Worm (Caenorhabditis elegans) whole organism, L4 larva: ENCODE measurements around the gene T23F6.2.
A peak's percentile ranks its signal among the peaks of the same experiment; 100 is the strongest.

ENCODE experiments used
- F37D6.2 ChIP-seq: sonication (generic microtip); optimal IDR thresholded peaks from 2 replicates; lab custom pipeline; 2016; ENCODE audit warnings: mild to moderate bottlenecking, missing genetic modification characterization, missing compliant biosample characterization
- F49E8.2 ChIP-seq: sonication (generic microtip); optimal IDR thresholded peaks from 2 replicates; lab custom pipeline; 2016; ENCODE audit warnings: missing compliant biosample characterization, mild to moderate bottlenecking, missing genetic modification characterization, borderline replicate concordance
- R02D3.7 ChIP-seq: fragments of 150-350 bp; sonication (generic microtip); optimal IDR thresholded peaks from 3 replicates; lab custom pipeline; 2014; ENCODE audit warnings: missing biosample characterization, missing genetic modification characterization
- T20F7.1 ChIP-seq: fragments of 200-800 bp; sonication (Bioruptor generic); optimal IDR thresholded peaks from 2 replicates; lab custom pipeline; 2018; ENCODE audit warnings: mild to moderate bottlenecking, missing genetic modification characterization, missing compliant biosample characterization
- aha-1 ChIP-seq: fragments of 150-350 bp; peaks from one replicate; lab custom pipeline; 2014; ENCODE audit warnings: missing biosample characterization, missing genetic modification characterization
- ama-1 ChIP-seq: fragments of 150-350 bp; optimal IDR thresholded peaks from 2 replicates; lab custom pipeline; 2014; ENCODE audit warnings: inconsistent platforms, mixed read lengths
- ceh-20 ChIP-seq: fragments of 200-800 bp; sonication (Bioruptor generic); IDR thresholded peaks from 2 replicates; pipeline ENCODE4 v1.3.6; 2022; ENCODE audit warnings: missing genetic modification reagents, missing genetic modification characterization, missing compliant biosample characterization
- ceh-28 ChIP-seq: fragments of 150-350 bp; optimal IDR thresholded peaks from 2 replicates; lab custom pipeline; 2014; ENCODE audit warnings: missing biosample characterization, missing genetic modification reagents, missing genetic modification characterization
- ceh-44 ChIP-seq: fragments of 200-800 bp; sonication (Bioruptor generic); IDR thresholded peaks from 2 replicates; pipeline ENCODE4 v1.3.6; 2022; ENCODE audit warnings: missing genetic modification reagents, missing genetic modification characterization, missing compliant biosample characterization
- ctbp-1 ChIP-seq: fragments of 200-800 bp; sonication (Bioruptor generic); IDR thresholded peaks from 2 replicates; pipeline ENCODE4 v1.3.6; 2022; ENCODE audit warnings: missing genetic modification reagents, missing genetic modification characterization, missing compliant biosample characterization
- daf-16 ChIP-seq, 3 experiments: sonication (generic microtip); optimal IDR thresholded peaks; 2 replicates each; lab custom pipeline; 2016 to 2017; ENCODE audit warnings: missing genetic modification characterization in 3 of 3, missing genetic modification reagents in 3 of 3, mild to moderate bottlenecking in 2 of 3, missing compliant biosample characterization in 2 of 3, missing biosample characterization in 1 of 3, moderate library complexity in 1 of 3
- dmd-6 ChIP-seq: fragments of 200-800 bp; sonication (Bioruptor generic); IDR thresholded peaks from 2 replicates; pipeline ENCODE4 v1.3.6; 2022; ENCODE audit warnings: missing genetic modification reagents, missing genetic modification characterization, missing compliant biosample characterization
- dmd-8 ChIP-seq: fragments of 200-800 bp; sonication (Bioruptor generic); IDR thresholded peaks from 2 replicates; pipeline ENCODE4 v1.3.6; 2022; ENCODE audit warnings: missing genetic modification characterization, missing compliant biosample characterization
- dmd-9 ChIP-seq: fragments of 200-800 bp; sonication (Bioruptor generic); IDR thresholded peaks from 2 replicates; pipeline ENCODE4 v1.3.6; 2022; ENCODE audit warnings: missing genetic modification reagents, missing genetic modification characterization, missing compliant biosample characterization
- dpl-1 ChIP-seq: fragments of 150-350 bp; optimal IDR thresholded peaks from 2 replicates; lab custom pipeline; 2014; ENCODE audit warnings: missing biosample characterization, missing genetic modification reagents, missing genetic modification characterization
- dve-1 ChIP-seq: sonication (generic microtip); optimal IDR thresholded peaks from 2 replicates; lab custom pipeline; 2017; ENCODE audit warnings: antibody characterized with exemption, mild to moderate bottlenecking, missing genetic modification characterization, missing compliant biosample characterization; ENCODE audit not compliant: insufficient read depth
- egl-27 ChIP-seq: sonication (generic microtip); optimal IDR thresholded peaks from 3 replicates; lab custom pipeline; 2017; ENCODE audit warnings: missing biosample characterization, missing genetic modification reagents, missing genetic modification characterization
- hmg-1.1 ChIP-seq: fragments of 200-800 bp; sonication (Bioruptor generic); IDR thresholded peaks from 2 replicates; pipeline ENCODE4 v1.3.6; 2022; ENCODE audit warnings: missing genetic modification reagents, missing genetic modification characterization, missing compliant biosample characterization
- jun-1 ChIP-seq: fragments of 150-350 bp; optimal IDR thresholded peaks from 2 replicates; lab custom pipeline; 2014; ENCODE audit warnings: missing biosample characterization, missing genetic modification reagents, missing genetic modification characterization
- lim-7 ChIP-seq: fragments of 200-800 bp; sonication (Bioruptor generic); IDR thresholded peaks from 2 replicates; pipeline ENCODE4 v1.3.6; 2022; ENCODE audit warnings: missing genetic modification characterization, missing compliant biosample characterization
- lin-1 ChIP-seq: fragments of 200-800 bp; sonication (Bioruptor generic); IDR thresholded peaks from 2 replicates; pipeline ENCODE4 v1.3.6; 2022; ENCODE audit warnings: missing genetic modification reagents, missing genetic modification characterization, missing compliant biosample characterization
- lin-13 ChIP-seq: fragments of 150-350 bp; optimal IDR thresholded peaks from 2 replicates; lab custom pipeline; 2014; ENCODE audit warnings: missing biosample characterization, missing genetic modification reagents, missing genetic modification characterization
- lir-3 ChIP-seq: sonication (generic microtip); optimal IDR thresholded peaks from 2 replicates; lab custom pipeline; 2016; ENCODE audit warnings: mild to moderate bottlenecking, missing genetic modification characterization, missing compliant biosample characterization
- mdt-29 ChIP-seq: fragments of 200-800 bp; sonication (Bioruptor generic); IDR thresholded peaks from 2 replicates; pipeline ENCODE4 v1.3.6; 2022; ENCODE audit warnings: missing genetic modification reagents, missing genetic modification characterization, missing compliant biosample characterization
- mes-2 ChIP-seq: sonication (generic microtip); optimal IDR thresholded peaks from 2 replicates; lab custom pipeline; 2016; ENCODE audit warnings: missing genotype, mild to moderate bottlenecking, missing genetic modification characterization, missing compliant biosample characterization; ENCODE audit not compliant: poor library complexity, severe bottlenecking
- mxl-3 ChIP-seq: fragments of 200-800 bp; sonication (Bioruptor generic); optimal IDR thresholded peaks from 2 replicates; lab custom pipeline; 2018; ENCODE audit warnings: mild to moderate bottlenecking, missing genetic modification characterization, missing compliant biosample characterization
- nhr-102 ChIP-seq: sonication (generic microtip); optimal IDR thresholded peaks from 2 replicates; lab custom pipeline; 2016; ENCODE audit warnings: mild to moderate bottlenecking, missing genetic modification characterization, moderate library complexity, missing compliant biosample characterization
- nhr-111 ChIP-seq: fragments of 200-800 bp; sonication (Bioruptor generic); optimal IDR thresholded peaks from 2 replicates; lab custom pipeline; 2018; ENCODE audit warnings: mild to moderate bottlenecking, missing genetic modification characterization, missing compliant biosample characterization
- nhr-76 ChIP-seq: fragments of 150-350 bp; optimal IDR thresholded peaks from 2 replicates; lab custom pipeline; 2014; ENCODE audit warnings: missing biosample characterization, missing genetic modification characterization
- pha-4 ChIP-seq, 2 experiments: fragments of 150-350 bp in 1 of 2; fragments of 200-800 bp in 1 of 2; sonication (Bioruptor generic) in 1 of 2; IDR thresholded peaks in 1 of 2; optimal IDR thresholded peaks in 1 of 2; 2 replicates each; pipeline versions ENCODE4 v1.3.6 to Lab custom; 2014 to 2022; ENCODE audit warnings: missing genetic modification characterization in 2 of 2, missing genetic modification reagents in 2 of 2, missing biosample characterization in 1 of 2, missing compliant biosample characterization in 1 of 2
- php-3 ChIP-seq: fragments of 200-800 bp; sonication (Bioruptor generic); IDR thresholded peaks from 2 replicates; pipeline ENCODE4 v1.3.6; 2022; ENCODE audit warnings: missing genetic modification reagents, missing genetic modification characterization, missing compliant biosample characterization
- sdz-12 ChIP-seq: fragments of 200-800 bp; sonication (Bioruptor generic); optimal IDR thresholded peaks from 2 replicates; lab custom pipeline; 2018; ENCODE audit warnings: mild to moderate bottlenecking, missing genetic modification characterization, missing compliant biosample characterization
- set-16 ChIP-seq: fragments of 200-800 bp; sonication (Bioruptor generic); IDR thresholded peaks from 2 replicates; pipeline ENCODE4 v1.3.6; 2022; ENCODE audit warnings: missing genetic modification reagents, missing genetic modification characterization, missing compliant biosample characterization
- skn-1 ChIP-seq: fragments of 150-350 bp; optimal IDR thresholded peaks from 2 replicates; lab custom pipeline; 2014; ENCODE audit warnings: missing biosample characterization, missing genetic modification characterization
- snpc-1.2 ChIP-seq: fragments of 200-800 bp; sonication (Bioruptor generic); IDR thresholded peaks from 2 replicates; pipeline ENCODE4 v1.3.6; 2022; ENCODE audit warnings: missing genetic modification reagents, missing genetic modification characterization, missing compliant biosample characterization
- spr-1 ChIP-seq: sonication (generic microtip); optimal IDR thresholded peaks from 2 replicates; lab custom pipeline; 2016; ENCODE audit warnings: mild to moderate bottlenecking, missing genetic modification characterization, missing compliant biosample characterization
- spr-3 ChIP-seq: fragments of 200-800 bp; sonication (Bioruptor generic); optimal IDR thresholded peaks from 2 replicates; lab custom pipeline; 2018; ENCODE audit warnings: mild to moderate bottlenecking, missing genetic modification characterization, missing compliant biosample characterization
- tag-97 ChIP-seq: fragments of 200-800 bp; sonication (Bioruptor generic); IDR thresholded peaks from 2 replicates; pipeline ENCODE4 v1.3.6; 2022; ENCODE audit warnings: missing genetic modification characterization, missing compliant biosample characterization
- tra-1 ChIP-seq: fragments of 200-800 bp; sonication (Bioruptor generic); IDR thresholded peaks from 2 replicates; pipeline ENCODE4 v1.3.6; 2022; ENCODE audit warnings: missing genetic modification reagents, missing genetic modification characterization, missing compliant biosample characterization
- unc-62 ChIP-seq, 3 experiments: fragments of 150-350 bp in 1 of 3; sonication (generic microtip); optimal IDR thresholded peaks in 2 of 3; peaks in 1 of 3; 1 replicate in 1 of 3; 2 replicates in 2 of 3; lab custom pipeline; 2014 to 2017; ENCODE audit warnings: missing biosample characterization in 3 of 3, missing genetic modification characterization in 3 of 3, missing genetic modification reagents in 3 of 3, missing genotype in 1 of 3
- zag-1 ChIP-seq: fragments of 150-350 bp; optimal IDR thresholded peaks from 2 replicates; lab custom pipeline; 2014; ENCODE audit warnings: missing biosample characterization, missing genetic modification characterization
- zip-2 ChIP-seq: fragments of 150-350 bp; optimal IDR thresholded peaks from 2 replicates; lab custom pipeline; 2014; ENCODE audit warnings: missing biosample characterization, missing genetic modification characterization
- ztf-7 ChIP-seq: fragments of 150-350 bp; optimal IDR thresholded peaks from 2 replicates; lab custom pipeline; 2014; ENCODE audit warnings: missing biosample characterization, missing genetic modification characterization

The T23F6.2 gene

DNA sequence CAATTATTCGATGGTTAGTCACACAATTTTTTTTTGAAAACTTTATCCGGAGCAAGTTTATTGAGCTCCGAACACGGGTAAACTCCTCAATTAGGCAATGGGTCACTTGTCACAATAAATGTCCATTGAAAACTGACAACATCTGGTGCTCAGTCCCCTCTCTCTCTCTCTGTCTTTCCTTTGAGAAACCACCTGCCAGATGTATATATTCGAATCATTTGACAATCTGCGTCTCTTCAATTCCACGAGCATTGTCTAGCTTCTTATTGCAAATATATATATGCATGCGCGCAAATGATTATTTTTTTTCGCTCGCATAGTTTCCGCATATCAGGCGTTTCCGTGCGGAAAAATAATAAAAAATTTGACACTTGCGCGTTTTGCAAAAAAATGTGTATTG lies 35.3 kb upstream of the T23F6.2 start:
- TF ChIP-seq zip-2 (tag; lab: Kevin White, UChicago) (no peak), skn-1 (tag; lab: Kevin White, UChicago) (no peak), ceh-28 (tag; lab: Kevin White, UChicago) (no peak), F37D6.2 (tag; lab: Kevin White, UChicago) (no peak), dpl-1 (no peak), nhr-76 (tag; lab: Kevin White, UChicago) (no peak), set-16 (no peak), sdz-12 (GFP tag; lab: Kevin White, UChicago) (no peak), unc-62 (GFP tag; optimal IDR thresholded peaks at IDR 0.05 in 1 of 2; lab: Kevin White, UChicago) (no peak), unc-62 (tag; optimal IDR thresholded peaks at IDR 0.05; lab: Kevin White, UChicago) (no peak), pha-4 (GFP tag; IDR thresholded peaks at IDR 0.05; lab: Robert Waterston, UW) (no peak), pha-4 (tag; optimal IDR thresholded peaks at IDR 0.05; lab: Kevin White, UChicago) (no peak)
- TF ChIP-seq, all 104 proteins: peak for 0

DNA sequence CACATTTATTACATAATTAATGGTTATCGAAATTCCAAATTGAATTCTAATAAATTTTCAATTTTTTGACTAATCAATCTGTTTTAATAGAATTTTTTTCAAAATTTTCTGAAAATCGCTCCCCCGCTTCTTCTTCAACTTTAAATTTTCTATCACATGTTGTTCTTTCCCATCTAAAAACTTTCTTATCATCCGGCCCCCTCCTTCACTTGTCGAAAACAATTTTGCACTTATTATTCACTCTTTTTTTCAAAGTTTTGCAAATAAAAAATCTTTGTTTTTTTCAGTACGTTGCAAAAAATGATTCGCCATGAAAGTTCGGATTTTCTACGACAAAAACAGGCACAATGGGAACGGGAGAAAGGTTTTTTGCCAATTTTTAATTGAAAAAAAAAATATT lies 32.8 kb upstream of the T23F6.2 start, which contains the start of gene T23B5.3:
Gene T23B5.3 (plus strand): TSS at position 301 of the 400 bp plus-strand sequence.
- TF ChIP-seq daf-16 (GFP tag; optimal IDR thresholded peaks at IDR 0.05; lab: Kevin White, UChicago) (no peak), daf-16 (tag; optimal IDR thresholded peaks at IDR 0.05; lab: Kevin White, UChicago) (peak; percentile 46), snpc-1.2 (GFP tag; lab: Robert Waterston, UW) (no peak)

DNA sequence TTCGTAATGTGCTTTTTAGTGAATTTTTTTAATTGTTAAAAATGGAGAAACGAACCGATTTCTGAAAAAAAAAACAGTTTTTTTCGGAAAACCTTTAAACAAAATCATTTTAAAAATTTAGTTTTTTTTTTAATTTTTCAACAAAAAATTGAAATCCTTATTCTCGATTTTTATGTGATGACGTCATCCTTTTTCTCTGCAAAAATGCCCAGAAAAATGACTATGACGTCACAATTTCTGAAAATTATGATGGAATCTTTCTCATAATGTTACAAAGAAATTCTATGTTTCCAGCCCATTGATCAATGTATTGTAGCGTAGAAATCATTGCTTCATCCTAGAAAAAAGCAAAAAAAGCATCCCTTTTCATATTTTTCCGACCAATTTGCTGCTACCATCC lies 31.9 kb upstream of the T23F6.2 start:
- no peak for TF ChIP-seq spr-3 (GFP tag; lab: Kevin White, UChicago)
- no peak for TF ChIP-seq unc-62 (GFP tag; optimal IDR thresholded peaks at IDR 0.05 in 1 of 2; lab: Kevin White, UChicago)
- TF ChIP-seq unc-62 (tag; optimal IDR thresholded peaks at IDR 0.05; lab: Kevin White, UChicago), result no peak
- no peak for TF ChIP-seq zip-2 (tag; lab: Kevin White, UChicago)
- no peak for TF ChIP-seq lir-3
- no peak for TF ChIP-seq nhr-111 (GFP tag; lab: Kevin White, UChicago)
- no peak for TF ChIP-seq nhr-76 (tag; lab: Kevin White, UChicago)
- no peak for TF ChIP-seq mdt-29 (GFP tag; lab: Robert Waterston, UW)
- TF ChIP-seq F49E8.2, result no peak
- TF ChIP-seq ceh-44 (GFP tag; lab: Robert Waterston, UW), result no peak
- no peak for TF ChIP-seq dpl-1
- TF ChIP-seq set-16, result no peak
- TF ChIP-seq lim-7 (GFP tag; lab: Robert Waterston, UW), result no peak
- TF ChIP-seq mxl-3 (GFP tag; lab: Kevin White, UChicago), result no peak
- TF ChIP-seq, all 104 proteins: peak for 0

DNA sequence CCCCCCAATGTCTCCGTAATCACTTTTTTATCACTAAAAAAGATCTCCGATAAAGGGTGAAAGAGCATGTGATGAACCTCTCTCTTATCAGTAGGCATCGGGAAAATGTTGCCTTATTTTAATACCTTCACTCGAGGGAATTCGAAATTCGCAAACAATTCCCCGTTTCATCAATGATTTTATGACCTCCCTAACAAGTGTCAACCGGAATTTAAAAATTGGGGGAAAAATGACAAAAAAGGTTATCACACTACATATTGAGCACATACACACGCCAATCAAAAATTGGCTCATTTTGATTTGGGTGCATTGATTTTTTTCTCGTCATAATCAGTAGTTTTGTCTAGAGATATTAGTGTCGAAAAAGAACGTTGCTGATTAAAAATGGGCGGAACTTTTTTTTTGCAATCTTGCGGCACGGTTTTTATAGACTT lies 31.4 kb upstream of the T23F6.2 start:
- TF ChIP-seq aha-1 (tag; lab: Kevin White, UChicago) (no peak), mxl-3 (GFP tag; lab: Kevin White, UChicago) (peak; percentile 53), T20F7.1 (GFP tag; lab: Kevin White, UChicago) (peak; percentile 78), dmd-8 (GFP tag; lab: Robert Waterston, UW) (no peak), ceh-20 (GFP tag; lab: Robert Waterston, UW) (0 out of 2 replicates have a peak, but pooled peaks have one; percentile 19), tag-97 (GFP tag; lab: Robert Waterston, UW) (no peak), ceh-28 (tag; lab: Kevin White, UChicago) (no peak), lin-1 (GFP tag; lab: Robert Waterston, UW) (peak; percentile 81), tra-1 (GFP tag; lab: Robert Waterston, UW) (peak; percentile 95), ctbp-1 (GFP tag; lab: Robert Waterston, UW) (no peak), dpl-1 (no peak), dve-1 (peak; percentile 81), hmg-1.1 (GFP tag; lab: Robert Waterston, UW) (no peak), ama-1 (lab: Kevin White, UChicago) (no peak), daf-16 (GFP tag; optimal IDR thresholded peaks at IDR 0.05; lab: Kevin White, UChicago) (peak in 1 of 2 experiments; percentile 57), daf-16 (tag; optimal IDR thresholded peaks at IDR 0.05; lab: Kevin White, UChicago) (peak; percentile 73), R02D3.7 (tag; lab: Kevin White, UChicago) (no peak), lin-13 (no peak), dmd-6 (GFP tag; lab: Robert Waterston, UW) (peak; percentile 98), php-3 (GFP tag; lab: Robert Waterston, UW) (peak; percentile 90), ztf-7 (tag; lab: Kevin White, UChicago) (no peak), jun-1 (tag; lab: Kevin White, UChicago) (no peak), egl-27 (tag; lab: Kevin White, UChicago) (no peak), nhr-102 (tag; lab: Kevin White, UChicago) (peak; percentile 76), zag-1 (tag; lab: Kevin White, UChicago) (no peak), mes-2 (tag; lab: Kevin White, UChicago) (peak; percentile 40), spr-1 (tag; lab: Kevin White, UChicago) (no peak), dmd-9 (GFP tag; lab: Robert Waterston, UW) (no peak)
